Fruit fly (Drosophila melanogaster): ENCODE measurements around the gene CG12715.

CG12715 gene

dm6 chrX:13004779-13005178 lies 50.3 kb downstream of the CG12715 start, which contains the start of gene CG15719:
CG15719 (minus strand) TSS chrX:13004879.
- TF ChIP-seq CG12768 (GFP tag; optimal IDR thresholded peaks at IDR 0.05) (no peak), Clk (GFP tag; optimal IDR thresholded peaks at IDR 0.05) (no peak), tj (GFP tag; optimal IDR thresholded peaks at IDR 0.05) (no peak)
